Worm (Caenorhabditis elegans) whole organism, L1 larva: ENCODE results near the gene F38A5.6.

Experiments
- C04F5.9 ChIP-seq: sonication (generic microtip); optimal IDR thresholded peaks from 2 replicates; lab custom pipeline; 2016; ENCODE audit warnings: missing genetic modification characterization, missing compliant biosample characterization
- C16A3.4 ChIP-seq: fragments of 150-350 bp; optimal IDR thresholded peaks from 2 replicates; lab custom pipeline; 2014; ENCODE audit warnings: missing biosample characterization, missing genetic modification characterization
- F16B12.6 ChIP-seq: fragments of 150-350 bp; optimal IDR thresholded peaks from 2 replicates; lab custom pipeline; 2014; ENCODE audit warnings: missing biosample characterization, missing genetic modification characterization
- Y116A8C.19 ChIP-seq: sonication (generic microtip); optimal IDR thresholded peaks from 2 replicates; lab custom pipeline; 2016; ENCODE audit warnings: missing compliant biosample characterization, missing genetic modification characterization, borderline replicate concordance
- aha-1 ChIP-seq: fragments of 150-350 bp; optimal IDR thresholded peaks from 2 replicates; lab custom pipeline; 2014; ENCODE audit warnings: missing biosample characterization, missing genetic modification characterization
- alr-1 ChIP-seq: fragments of 200-800 bp; sonication (Bioruptor generic); optimal IDR thresholded peaks from 2 replicates; lab custom pipeline; 2018; ENCODE audit warnings: borderline replicate concordance, mild to moderate bottlenecking, missing genetic modification characterization, missing compliant biosample characterization
- aly-2 ChIP-seq: fragments of 150-350 bp; optimal IDR thresholded peaks from 2 replicates; lab custom pipeline; 2014; ENCODE audit warnings: missing biosample characterization, missing genetic modification characterization
- ceh-8 ChIP-seq: fragments of 200-800 bp; sonication (Bioruptor generic); optimal IDR thresholded peaks from 2 replicates; lab custom pipeline; 2018; ENCODE audit warnings: mild to moderate bottlenecking, missing genetic modification characterization, moderate library complexity, missing compliant biosample characterization
- ceh-82 ChIP-seq, 3 experiments: fragments of 150-350 bp in 1 of 3; sonication (generic microtip) in 2 of 3; optimal IDR thresholded peaks; 2 replicates each; lab custom pipeline; 2014 to 2017; ENCODE audit warnings: missing biosample characterization in 3 of 3, missing genetic modification characterization in 3 of 3
- ceh-90 ChIP-seq: sonication (generic microtip); optimal IDR thresholded peaks from 2 replicates; lab custom pipeline; 2016; ENCODE audit warnings: missing genetic modification characterization, missing compliant biosample characterization
- ces-1 ChIP-seq: fragments of 150-350 bp; optimal IDR thresholded peaks from 2 replicates; lab custom pipeline; 2014; ENCODE audit warnings: missing biosample characterization, missing genetic modification reagents, missing genetic modification characterization
- dpl-1 ChIP-seq, 3 experiments: fragments of 150-350 bp in 2 of 3; sonication (generic microtip) in 1 of 3; optimal IDR thresholded peaks; 2 replicates each; lab custom pipeline; 2014 to 2017; ENCODE audit warnings: missing biosample characterization in 3 of 3, missing genetic modification characterization in 3 of 3, missing genetic modification reagents in 3 of 3
- efl-3 ChIP-seq: fragments of 200-800 bp; sonication (Bioruptor generic); optimal IDR thresholded peaks from 2 replicates; lab custom pipeline; 2018; ENCODE audit warnings: mild to moderate bottlenecking, missing genetic modification characterization, missing compliant biosample characterization
- egl-13 ChIP-seq: sonication (generic microtip); optimal IDR thresholded peaks from 2 replicates; lab custom pipeline; 2016; ENCODE audit warnings: missing genotype, missing genetic modification reagents, missing genetic modification characterization, missing compliant biosample characterization
- elt-3 ChIP-seq, 6 experiments: fragments of 150-350 bp in 1 of 6; sonication (generic microtip); optimal IDR thresholded peaks; 2 replicates each; lab custom pipeline; 2017 to 2018; ENCODE audit warnings: missing biosample characterization in 6 of 6, missing genetic modification characterization in 6 of 6, inconsistent platforms in 1 of 6
- fkh-10 ChIP-seq: sonication (generic microtip); optimal IDR thresholded peaks from 2 replicates; lab custom pipeline; 2017; ENCODE audit warnings: missing biosample characterization, missing genetic modification reagents, missing genetic modification characterization
- fkh-8 ChIP-seq: sonication (generic microtip); optimal IDR thresholded peaks from 2 replicates; lab custom pipeline; 2016; ENCODE audit warnings: mild to moderate bottlenecking, missing genetic modification characterization, missing compliant biosample characterization
- fos-1 ChIP-seq: fragments of 150-350 bp; optimal IDR thresholded peaks from 2 replicates; lab custom pipeline; 2014; ENCODE audit warnings: missing biosample characterization, missing genetic modification characterization
- hlh-17 ChIP-seq: fragments of 200-800 bp; sonication (Bioruptor generic); optimal IDR thresholded peaks from 2 replicates; lab custom pipeline; 2018; ENCODE audit warnings: missing genetic modification characterization, mild to moderate bottlenecking, missing compliant biosample characterization, moderate library complexity, borderline replicate concordance
- hpl-2 ChIP-seq: fragments of 150-350 bp; optimal IDR thresholded peaks from 2 replicates; lab custom pipeline; 2014; ENCODE audit warnings: missing biosample characterization, missing genetic modification reagents, missing genetic modification characterization
- isw-1 ChIP-seq: fragments of 200-800 bp; sonication (Bioruptor generic); IDR thresholded peaks from 2 replicates; pipeline ENCODE4 v1.3.6; 2022; ENCODE audit warnings: missing genetic modification characterization, missing compliant biosample characterization
- lin-13 ChIP-seq: fragments of 150-350 bp; optimal IDR thresholded peaks from 2 replicates; lab custom pipeline; 2014; ENCODE audit warnings: missing biosample characterization, missing genetic modification reagents, missing genetic modification characterization
- lin-14 ChIP-seq: fragments of 200-800 bp; sonication (Bioruptor generic); optimal IDR thresholded peaks from 2 replicates; lab custom pipeline; 2018; ENCODE audit warnings: mild to moderate bottlenecking, missing genetic modification characterization, moderate library complexity, missing compliant biosample characterization
- lin-35 ChIP-seq, 2 experiments: fragments of 150-350 bp; optimal IDR thresholded peaks; 2 replicates each; lab custom pipeline; 2014; ENCODE audit warnings: missing biosample characterization in 2 of 2, missing genetic modification characterization in 2 of 2, missing genetic modification reagents in 2 of 2
- lin-39 ChIP-seq: fragments of 150-350 bp; optimal IDR thresholded peaks from 2 replicates; lab custom pipeline; 2014; ENCODE audit warnings: missing biosample characterization, missing genetic modification reagents, missing genetic modification characterization
- lir-3 ChIP-seq: sonication (generic microtip); optimal IDR thresholded peaks from 2 replicates; lab custom pipeline; 2016; ENCODE audit warnings: mild to moderate bottlenecking, missing genetic modification characterization, moderate library complexity, missing compliant biosample characterization; ENCODE audit not compliant: poor library complexity
- lsy-2 ChIP-seq, 2 experiments: fragments of 150-350 bp; optimal IDR thresholded peaks; 2 replicates each; lab custom pipeline; 2014; ENCODE audit warnings: missing biosample characterization in 2 of 2, missing genetic modification characterization in 2 of 2
- mab-9 ChIP-seq: fragments of 200-800 bp; sonication (Bioruptor generic); IDR thresholded peaks from 2 replicates; pipeline ENCODE4 v1.3.6; 2022; ENCODE audit warnings: missing genetic modification reagents, missing genetic modification characterization, missing compliant biosample characterization
- mdl-1 ChIP-seq, 2 experiments: fragments of 150-350 bp; optimal IDR thresholded peaks; 2 replicates each; lab custom pipeline; 2014 to 2017; ENCODE audit warnings: missing biosample characterization in 2 of 2, missing genetic modification characterization in 2 of 2, inconsistent platforms in 1 of 2
- mep-1 ChIP-seq: fragments of 150-350 bp; optimal IDR thresholded peaks from 2 replicates; lab custom pipeline; 2014; ENCODE audit warnings: missing biosample characterization, missing genetic modification characterization
- nhr-12 ChIP-seq: sonication (generic microtip); optimal IDR thresholded peaks from 2 replicates; lab custom pipeline; 2017; ENCODE audit warnings: missing biosample characterization, missing genetic modification characterization
- nhr-47 ChIP-seq: sonication (generic microtip); optimal IDR thresholded peaks from 2 replicates; lab custom pipeline; 2016; ENCODE audit warnings: mild to moderate bottlenecking, missing genetic modification characterization, moderate library complexity, missing compliant biosample characterization
- nhr-71 ChIP-seq: sonication (generic microtip); optimal IDR thresholded peaks from 2 replicates; lab custom pipeline; 2016; ENCODE audit warnings: mild to moderate bottlenecking, missing genetic modification characterization, moderate library complexity, missing compliant biosample characterization
- nhr-76 ChIP-seq: sonication (generic microtip); optimal IDR thresholded peaks from 2 replicates; lab custom pipeline; 2017; ENCODE audit warnings: missing biosample characterization, missing genetic modification characterization
- nhr-85 ChIP-seq: sonication (generic microtip); peaks from one replicate; lab custom pipeline; 2016; ENCODE audit warnings: missing genetic modification characterization, inconsistent platforms, missing compliant biosample characterization
- pax-3 ChIP-seq: fragments of 200-800 bp; sonication (Bioruptor generic); optimal IDR thresholded peaks from 2 replicates; lab custom pipeline; 2018; ENCODE audit warnings: mild to moderate bottlenecking, missing genetic modification characterization, moderate library complexity, missing compliant biosample characterization
- sox-4 ChIP-seq: sonication (generic microtip); optimal IDR thresholded peaks from 2 replicates; lab custom pipeline; 2016; ENCODE audit warnings: missing genetic modification characterization, missing compliant biosample characterization
- sptf-1 ChIP-seq: fragments of 150-350 bp; optimal IDR thresholded peaks from 2 replicates; lab custom pipeline; 2014; ENCODE audit warnings: missing biosample characterization, missing genetic modification characterization
- sup-37 ChIP-seq: fragments of 200-800 bp; sonication (Bioruptor generic); optimal IDR thresholded peaks from 2 replicates; lab custom pipeline; 2018; ENCODE audit warnings: mild to moderate bottlenecking, missing genetic modification characterization, missing compliant biosample characterization
- unc-130 ChIP-seq: fragments of 150-350 bp; optimal IDR thresholded peaks from 2 replicates; lab custom pipeline; 2017; ENCODE audit warnings: missing biosample characterization, missing genetic modification characterization, inconsistent platforms
- unc-30 ChIP-seq: sonication (generic microtip); optimal IDR thresholded peaks from 2 replicates; lab custom pipeline; 2017; ENCODE audit warnings: missing biosample characterization, missing genetic modification characterization
- unc-98 ChIP-seq: fragments of 200-800 bp; sonication (Bioruptor generic); IDR thresholded peaks from 2 replicates; pipeline ENCODE4 v1.3.6; 2022; ENCODE audit warnings: missing genetic modification characterization, missing compliant biosample characterization
- xbp-1 ChIP-seq: sonication (generic microtip); optimal IDR thresholded peaks from 2 replicates; lab custom pipeline; 2016; ENCODE audit warnings: missing genetic modification characterization, missing compliant biosample characterization
- zip-4 ChIP-seq: fragments of 200-800 bp; sonication (Bioruptor generic); optimal IDR thresholded peaks from 2 replicates; lab custom pipeline; 2018; ENCODE audit warnings: mild to moderate bottlenecking, missing genetic modification characterization, moderate library complexity, missing compliant biosample characterization
- ztf-4 ChIP-seq: fragments of 150-350 bp; optimal IDR thresholded peaks from 2 replicates; lab custom pipeline; 2014; ENCODE audit warnings: missing biosample characterization, missing genetic modification characterization

The F38A5.6 gene

DNA sequence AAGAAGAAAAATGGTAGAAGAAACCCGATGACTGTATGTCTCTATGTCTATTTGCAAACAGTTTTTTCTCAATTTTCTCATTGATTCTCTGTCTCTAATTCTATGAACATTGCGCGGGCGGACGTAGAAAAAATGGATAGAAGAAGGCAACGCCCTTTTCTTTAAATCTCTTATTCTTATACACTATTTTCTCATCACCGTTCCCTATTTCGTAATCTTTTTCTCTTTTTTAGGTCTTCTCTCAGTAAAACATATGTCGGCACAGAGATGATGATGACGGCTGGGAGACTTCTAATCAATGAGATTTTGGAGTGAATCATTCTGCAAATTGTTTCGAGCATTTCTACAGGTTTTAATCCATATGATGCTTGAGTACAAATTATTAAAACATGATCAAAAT lies 24.9 kb upstream of the F38A5.6 start (continued):
- TF ChIP-seq nhr-12 (no peak), isw-1 (GFP tag; lab: Robert Waterston, UW) (no peak), lir-3 (tag; lab: Kevin White, UChicago) (no peak), lsy-2 (tag; optimal IDR thresholded peaks at IDR 0.05; lab: Kevin White, UChicago) (peak in 1 of 2 experiments; percentile 43), Y116A8C.19 (no peak), fkh-10 (no peak), ceh-8 (no peak), lin-39 (no peak), nhr-85 (tag; lab: Kevin White, UChicago) (peak; percentile 71), hpl-2 (GFP tag; lab: Kevin White, UChicago) (no peak), C16A3.4 (tag; lab: Kevin White, UChicago) (no peak), fos-1 (tag; lab: Kevin White, UChicago) (no peak), nhr-71 (tag; lab: Kevin White, UChicago) (peak; percentile 40), ceh-82 (tag; optimal IDR thresholded peaks at IDR 0.05; lab: Kevin White, UChicago) (no peak), sup-37 (GFP tag; lab: Kevin White, UChicago) (no peak), nhr-47 (tag; lab: Kevin White, UChicago) (no peak), efl-3 (GFP tag; lab: Kevin White, UChicago) (no peak), alr-1 (tag; lab: Kevin White, UChicago) (no peak), unc-30 (no peak), lin-13 (no peak), aly-2 (no peak), sptf-1 (tag; lab: Kevin White, UChicago) (no peak), C04F5.9 (tag; lab: Kevin White, UChicago) (no peak), pax-3 (no peak), sox-4 (tag; lab: Kevin White, UChicago) (no peak), unc-98 (GFP tag; lab: Robert Waterston, UW) (no peak), fkh-8 (tag; lab: Kevin White, UChicago) (no peak), ztf-4 (tag; lab: Kevin White, UChicago) (no peak), F16B12.6 (no peak), nhr-76 (no peak), dpl-1 (GFP tag; optimal IDR thresholded peaks at IDR 0.05; lab: Kevin White, UChicago) (peak; percentile 15 to 30 (median 23)), zip-4 (GFP tag; lab: Kevin White, UChicago) (peak; percentile 85), lin-35 (GFP tag; optimal IDR thresholded peaks at IDR 0.05; lab: Kevin White, UChicago) (peak in 1 of 2 experiments; percentile 47), mab-9 (no peak), mep-1 (tag; lab: Kevin White, UChicago) (peak; percentile 42), hlh-17 (GFP tag; lab: Kevin White, UChicago) (no peak), aha-1 (tag; lab: Kevin White, UChicago) (no peak), unc-130 (tag; lab: Kevin White, UChicago) (no peak), egl-13 (tag; lab: Kevin White, UChicago) (no peak), mdl-1 (tag; optimal IDR thresholded peaks at IDR 0.05; lab: Kevin White, UChicago) (no peak), xbp-1 (no peak), elt-3 (tag; optimal IDR thresholded peaks at IDR 0.05; lab: Kevin White, UChicago) (peak in 2 of 6 experiments; percentile 43 to 68), lin-14 (GFP tag; lab: Kevin White, UChicago) (peak; percentile 94), ces-1 (GFP tag; lab: Kevin White, UChicago) (no peak), ceh-90 (tag; lab: Kevin White, UChicago) (no peak)
